Fruit fly (Drosophila melanogaster): ENCODE results near the gene CG6013.

Gene CG6013

DNA sequence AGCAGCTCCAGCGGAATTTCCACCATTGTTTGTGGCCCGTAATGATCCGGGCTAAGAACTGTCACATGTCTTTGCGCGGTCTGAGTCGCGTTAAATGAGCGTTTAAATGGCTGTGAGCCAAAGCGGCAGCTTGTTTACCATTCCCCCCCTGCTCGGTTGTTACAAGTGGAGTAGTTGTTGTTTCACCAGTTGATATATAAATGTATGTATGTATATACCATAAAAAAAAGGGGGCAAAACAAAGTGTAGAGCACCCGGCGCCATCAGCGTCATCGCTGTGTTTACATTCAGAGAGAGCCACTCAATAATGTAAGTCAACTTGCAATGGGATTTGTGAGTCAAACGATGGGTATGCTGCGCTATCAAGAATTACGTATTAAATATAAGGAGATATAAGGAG, 25.6 kb downstream of the CG6013 start (continued):
- no peak for TF ChIP-seq ro (GFP tag; IDR thresholded peaks at IDR 0.05)
- TF ChIP-seq CG17186 (GFP tag; optimal IDR thresholded peaks at IDR 0.05): no peak
- TF ChIP-seq kni (GFP tag; optimal IDR thresholded peaks at IDR 0.05): peak; percentile 6
- no peak for TF ChIP-seq NfI (GFP tag; optimal IDR thresholded peaks at IDR 0.05)
- TF ChIP-seq zfh1 (GFP tag; IDR thresholded peaks at IDR 0.05): 0 out of 3 replicates have a peak, but pooled peaks have one; percentile 17
- TF ChIP-seq lab (GFP tag; optimal IDR thresholded peaks at IDR 0.05): peak; percentile 26
- TF ChIP-seq CG12155 (GFP tag; optimal IDR thresholded peaks at IDR 0.05): no peak
- no peak for TF ChIP-seq sc (optimal IDR thresholded peaks at IDR 0.05)
- peak; percentile 6 for TF ChIP-seq sc (GFP tag; optimal IDR thresholded peaks at IDR 0.05)
- TF ChIP-seq z (GFP tag; IDR thresholded peaks at IDR 0.05): peak; percentile 76
- no peak for TF ChIP-seq CG34422 (GFP tag; IDR thresholded peaks at IDR 0.05)
- no peak for TF ChIP-seq chif (GFP tag; optimal IDR thresholded peaks at IDR 0.05)
- no peak for TF ChIP-seq Asciz (GFP tag; optimal IDR thresholded peaks at IDR 0.05)
- TF ChIP-seq odd (GFP tag; optimal IDR thresholded peaks at IDR 0.05): no peak
- no peak for TF ChIP-seq phol (tag; optimal IDR thresholded peaks at IDR 0.05)
- peak; percentile 34 for TF ChIP-seq ATbp (GFP tag; optimal IDR thresholded peaks at IDR 0.05)
- TF ChIP-seq CG2199 (GFP tag; IDR thresholded peaks at IDR 0.05): 0 out of 3 replicates have a peak, but pooled peaks have one; percentile 40
- TF ChIP-seq jigr1 (GFP tag; IDR thresholded peaks at IDR 0.05): no peak
- no peak for TF ChIP-seq vfl (GFP tag; optimal IDR thresholded peaks at IDR 0.05)
- TF ChIP-seq CG13123 (GFP tag; optimal IDR thresholded peaks at IDR 0.05): no peak
- TF ChIP-seq CG17802 (tag; optimal IDR thresholded peaks at IDR 0.05): no peak

DNA sequence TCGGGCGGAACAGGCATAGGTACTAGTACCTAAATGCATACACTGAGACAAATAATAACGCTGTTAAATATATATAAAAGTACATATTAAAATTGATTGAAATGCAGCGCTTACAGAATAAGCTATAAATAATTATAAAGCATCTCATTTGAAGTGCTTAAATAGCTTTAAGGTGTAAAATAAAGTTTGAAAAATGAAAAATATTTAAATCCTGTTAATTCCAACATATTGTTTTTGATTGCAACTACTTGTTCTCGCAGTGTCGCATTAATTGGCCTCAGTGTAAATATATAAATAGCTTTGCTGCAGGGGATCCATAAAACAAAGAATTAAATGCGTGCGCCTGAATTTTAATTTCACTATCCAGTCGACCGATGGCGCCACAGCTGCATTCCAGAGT, 27.1 kb downstream of the CG6013 start:
- TF ChIP-seq CG9727 (GFP tag; optimal IDR thresholded peaks at IDR 0.05): no peak
- peak; percentile 25 for TF ChIP-seq CG10979 (tag; optimal IDR thresholded peaks at IDR 0.05)
- TF ChIP-seq CG17361 (GFP tag; IDR thresholded peaks at IDR 0.05): peak; percentile 27; the same call in 1 of the 3 replicates
- no peak for TF ChIP-seq CG6175 (GFP tag; IDR thresholded peaks at IDR 0.05)
- no peak for TF ChIP-seq CG2199 (GFP tag; IDR thresholded peaks at IDR 0.05)
- no peak for TF ChIP-seq fd96Cb (tag; optimal IDR thresholded peaks at IDR 0.05)
- TF ChIP-seq CG4820 (GFP tag; optimal IDR thresholded peaks at IDR 0.05): no peak
- TF ChIP-seq ken (GFP tag; IDR thresholded peaks at IDR 0.05): no peak
- no peak for TF ChIP-seq CG32532 (GFP tag; IDR thresholded peaks at IDR 0.05)
- no peak for TF ChIP-seq MTF-1 (GFP tag; optimal IDR thresholded peaks at IDR 0.05; ENCODE audit: borderline replicate concordance)
- no peak for TF ChIP-seq CG4854 (GFP tag; optimal IDR thresholded peaks at IDR 0.05)
- peak; percentile 33 for TF ChIP-seq CG2712 (tag; optimal IDR thresholded peaks at IDR 0.05)
- peak; percentile 51 for TF ChIP-seq gem (tag; optimal IDR thresholded peaks at IDR 0.05)
- peak; percentile 51 for TF ChIP-seq CG18262 (tag; optimal IDR thresholded peaks at IDR 0.05)
- no peak for TF ChIP-seq Pdp1 (GFP tag; optimal IDR thresholded peaks at IDR 0.05)
- TF ChIP-seq fd64A (GFP tag; optimal IDR thresholded peaks at IDR 0.05): no peak
- no peak for TF ChIP-seq ash1 (GFP tag; optimal IDR thresholded peaks at IDR 0.05)
- peak; percentile 20 for TF ChIP-seq unpg (GFP tag; optimal IDR thresholded peaks at IDR 0.05)
- no peak for TF ChIP-seq Sox100B (GFP tag; optimal IDR thresholded peaks at IDR 0.05)
- TF ChIP-seq oc (tag; optimal IDR thresholded peaks at IDR 0.05): no peak
- TF ChIP-seq sc (optimal IDR thresholded peaks at IDR 0.05): no peak
- TF ChIP-seq sc (GFP tag; optimal IDR thresholded peaks at IDR 0.05): no peak
- no peak for TF ChIP-seq CG6272 (GFP tag; IDR thresholded peaks at IDR 0.05)
- no peak for TF ChIP-seq Hr51 (GFP tag; optimal IDR thresholded peaks at IDR 0.05)
- peak; percentile 15 for TF ChIP-seq phol (tag; optimal IDR thresholded peaks at IDR 0.05)
- no peak for TF ChIP-seq CG11093 (GFP tag; IDR thresholded peaks at IDR 0.05)
- no peak for TF ChIP-seq CG2120 (GFP tag; optimal IDR thresholded peaks at IDR 0.05)
- no peak for TF ChIP-seq tap (tag; optimal IDR thresholded peaks at IDR 0.05)
- TF ChIP-seq odd (GFP tag; optimal IDR thresholded peaks at IDR 0.05): no peak
- no peak for TF ChIP-seq CG10366 (GFP tag; IDR thresholded peaks at IDR 0.05)
- TF ChIP-seq CG12391 (tag; optimal IDR thresholded peaks at IDR 0.05): no peak
- no peak for TF ChIP-seq CG14441 (GFP tag; IDR thresholded peaks at IDR 0.05)
- TF ChIP-seq HmgZ (tag; optimal IDR thresholded peaks at IDR 0.05): no peak
- no peak for TF ChIP-seq toy (GFP tag; IDR thresholded peaks at IDR 0.05)

Data from whole organism, embryonic.